Fruit fly (Drosophila melanogaster) whole organism, wandering third instar larva: Measurements from ENCODE around the gene Sfp26Ad.

Experiments
- Abd-B ChIP-seq: fragments of >200 bp; optimal IDR thresholded peaks from 2 replicates; lab custom pipeline; 2017; ENCODE audit warnings: missing biosample characterization, missing genetic modification characterization
- CG32264 ChIP-seq: fragments of 200-800 bp; sonication (Bioruptor generic); optimal IDR thresholded peaks from 2 replicates; lab custom pipeline; 2016; ENCODE audit warnings: missing biosample characterization, missing genetic modification characterization
- CG9705 ChIP-seq: fragments of 200-800 bp; sonication (Bioruptor generic); optimal IDR thresholded peaks from 2 replicates; lab custom pipeline; 2018; ENCODE audit warnings: missing biosample characterization, mild to moderate bottlenecking, missing genetic modification characterization
- CrebA ChIP-seq: fragments of 200-800 bp; sonication (Bioruptor generic); optimal IDR thresholded peaks from 2 replicates; lab custom pipeline; 2016; ENCODE audit warnings: missing biosample characterization, mild to moderate bottlenecking, missing genetic modification characterization, borderline replicate concordance
- Dfd ChIP-seq: fragments of >200 bp; optimal IDR thresholded peaks from 2 replicates; lab custom pipeline; 2017; ENCODE audit warnings: missing biosample characterization, missing genetic modification characterization
- Dif ChIP-seq: fragments of 200-275, 200-300 bp; sonication (Bioruptor generic); optimal IDR thresholded peaks from 2 replicates; lab custom pipeline; 2018; ENCODE audit warnings: missing biosample characterization, missing genetic modification characterization; ENCODE audit not compliant: partially characterized antibody
- GATAd ChIP-seq: sonication (Bioruptor generic); optimal IDR thresholded peaks from 2 replicates; lab custom pipeline; 2016; ENCODE audit warnings: missing biosample characterization, missing genetic modification characterization
- HLH106 ChIP-seq: fragments of 200-800 bp; optimal IDR thresholded peaks from 3 replicates; lab custom pipeline; 2019; ENCODE audit warnings: missing biosample characterization, mild to moderate bottlenecking, missing genetic modification characterization, moderate library complexity
- Hnf4 ChIP-seq: fragments of 200-800 bp; sonication (Bioruptor generic); optimal IDR thresholded peaks from 2 replicates; lab custom pipeline; 2016; ENCODE audit warnings: missing biosample characterization, mild to moderate bottlenecking, missing genetic modification characterization
- Hr78 ChIP-seq: fragments of >200 bp; optimal IDR thresholded peaks from 2 replicates; lab custom pipeline; 2017; ENCODE audit warnings: missing biosample characterization, missing genetic modification characterization
- Hr83 ChIP-seq: fragments of 200-300 bp; sonication (Bioruptor generic); optimal IDR thresholded peaks from 2 replicates; lab custom pipeline; 2016; ENCODE audit warnings: missing biosample characterization, mild to moderate bottlenecking, missing genetic modification characterization, moderate library complexity; ENCODE audit not compliant: poor library complexity, severe bottlenecking
- Jra ChIP-seq: sonication (Bioruptor generic); optimal IDR thresholded peaks from 2 replicates; lab custom pipeline; 2016; ENCODE audit warnings: missing biosample characterization, missing genetic modification characterization
- Mio ChIP-seq: sonication (Bioruptor generic); optimal IDR thresholded peaks from 2 replicates; lab custom pipeline; 2016; ENCODE audit warnings: missing biosample characterization, missing genetic modification characterization
- Myc ChIP-seq: fragments of >200 bp; optimal IDR thresholded peaks from 2 replicates; lab custom pipeline; 2017
- N ChIP-seq: fragments of >200 bp; optimal IDR thresholded peaks from 2 replicates; lab custom pipeline; 2018; ENCODE audit warnings: missing biosample characterization, missing external identifiers, missing genetic modification characterization
- OdsH ChIP-seq: fragments of 200-800 bp; sonication (Bioruptor generic); optimal IDR thresholded peaks from 2 replicates; lab custom pipeline; 2016; ENCODE audit warnings: missing biosample characterization, mild to moderate bottlenecking, missing genetic modification characterization
- Rel ChIP-seq, 2 experiments: fragments of 200-800 bp; sonication (Bioruptor generic) in 1 of 2; optimal IDR thresholded peaks; 2 replicates in 1 of 2; 3 replicates in 1 of 2; lab custom pipeline; 2016 to 2019; ENCODE audit warnings: mild to moderate bottlenecking in 2 of 2, missing biosample characterization in 2 of 2, missing genetic modification characterization in 2 of 2, moderate library complexity in 1 of 2
- Sp1 ChIP-seq: fragments of 200-800 bp; sonication (Bioruptor generic); optimal IDR thresholded peaks from 3 replicates; lab custom pipeline; 2019; ENCODE audit warnings: missing biosample characterization, mild to moderate bottlenecking, missing genetic modification characterization, moderate library complexity
- Vsx2 ChIP-seq: fragments of 200-300, 225-300 bp; sonication (Bioruptor generic); optimal IDR thresholded peaks from 2 replicates; lab custom pipeline; 2018; ENCODE audit warnings: missing biosample characterization, missing genetic modification characterization; ENCODE audit not compliant: partially characterized antibody
- br ChIP-seq: fragments of 200-800 bp; sonication (Bioruptor generic); optimal IDR thresholded peaks from 2 replicates; lab custom pipeline; 2016; ENCODE audit warnings: missing biosample characterization, missing genetic modification characterization
- brk ChIP-seq: fragments of 200-800 bp; sonication (Bioruptor generic); optimal IDR thresholded peaks from 2 replicates; lab custom pipeline; 2016; ENCODE audit warnings: missing biosample characterization, mild to moderate bottlenecking, missing genetic modification characterization
- dl ChIP-seq, 2 experiments: fragments of 175-275, 200-275 bp in 1 of 2; fragments of 200-275 bp in 1 of 2; sonication (Bioruptor generic); optimal IDR thresholded peaks; lab custom pipeline; 2018; ENCODE audit warnings: mild to moderate bottlenecking in 2 of 2, missing biosample characterization in 2 of 2, missing genetic modification characterization in 2 of 2, moderate library complexity in 2 of 2; ENCODE audit not compliant: partially characterized antibody in 2 of 2, insufficient read depth in 1 of 2
- dmrt93B ChIP-seq: fragments of 200-800 bp; sonication (Bioruptor generic); optimal IDR thresholded peaks from 2 replicates; lab custom pipeline; 2018; ENCODE audit warnings: missing biosample characterization, mild to moderate bottlenecking, missing genetic modification characterization
- dsf ChIP-seq: sonication (Bioruptor generic); optimal IDR thresholded peaks from 2 replicates; lab custom pipeline; 2016; ENCODE audit warnings: missing biosample characterization, missing genetic modification characterization, borderline replicate concordance
- ey ChIP-seq: fragments of 200-800 bp; sonication (Bioruptor generic); optimal IDR thresholded peaks from 2 replicates; lab custom pipeline; 2016; ENCODE audit warnings: missing biosample characterization, missing genetic modification characterization
- foxo ChIP-seq, 2 experiments: fragments of 200-800 bp; sonication (Bioruptor generic); optimal IDR thresholded peaks; 2 replicates in 1 of 2; 3 replicates in 1 of 2; lab custom pipeline; 2016 to 2017; ENCODE audit warnings: missing biosample characterization in 2 of 2, missing genetic modification characterization in 2 of 2
- fru ChIP-seq: fragments of 200-800 bp; sonication (Bioruptor generic); optimal IDR thresholded peaks from 3 replicates; lab custom pipeline; 2016; ENCODE audit warnings: missing biosample characterization, mild to moderate bottlenecking, missing genetic modification characterization
- h ChIP-seq: fragments of 200-800 bp; sonication (Bioruptor generic); optimal IDR thresholded peaks from 3 replicates; lab custom pipeline; 2016; ENCODE audit warnings: missing biosample characterization, mild to moderate bottlenecking, missing genetic modification characterization
- jim ChIP-seq: fragments of 175-275, 200-325 bp; sonication (Bioruptor generic); optimal IDR thresholded peaks from 2 replicates; lab custom pipeline; 2016; ENCODE audit warnings: missing biosample characterization, mild to moderate bottlenecking, missing genetic modification characterization
- lola ChIP-seq: fragments of >200 bp; optimal IDR thresholded peaks from 2 replicates; lab custom pipeline; 2017; ENCODE audit warnings: missing biosample characterization, missing genetic modification characterization
- pan ChIP-seq: fragments of >200 bp; optimal IDR thresholded peaks from 2 replicates; lab custom pipeline; 2017
- psq ChIP-seq: fragments of 200-800 bp; sonication (Bioruptor generic); optimal IDR thresholded peaks from 3 replicates; lab custom pipeline; 2017; ENCODE audit warnings: missing biosample characterization, mild to moderate bottlenecking, missing genetic modification characterization, moderate library complexity
- rgr ChIP-seq: fragments of 200-800 bp; sonication (Bioruptor generic); optimal IDR thresholded peaks from 3 replicates; lab custom pipeline; 2016; ENCODE audit warnings: missing biosample characterization, mild to moderate bottlenecking, missing genetic modification characterization
- sage ChIP-seq: fragments of 200-800 bp; sonication (Bioruptor generic); optimal IDR thresholded peaks from 2 replicates; lab custom pipeline; 2016; ENCODE audit warnings: missing biosample characterization, mild to moderate bottlenecking, missing genetic modification characterization
- sv ChIP-seq: fragments of 200-800 bp; sonication (Bioruptor generic); optimal IDR thresholded peaks from 3 replicates; lab custom pipeline; 2016; ENCODE audit warnings: missing biosample characterization, missing genetic modification characterization
- tai ChIP-seq: sonication (Bioruptor generic); optimal IDR thresholded peaks from 2 replicates; lab custom pipeline; 2016; ENCODE audit warnings: missing biosample characterization, missing genetic modification characterization
- usp ChIP-seq: fragments of >200 bp; optimal IDR thresholded peaks from 2 replicates; lab custom pipeline; 2017; ENCODE audit warnings: missing biosample characterization, missing genetic modification characterization
- woc ChIP-seq: sonication (Bioruptor generic); optimal IDR thresholded peaks from 2 replicates; lab custom pipeline; 2016; ENCODE audit warnings: missing biosample characterization, mild to moderate bottlenecking, missing genetic modification characterization

Gene Sfp26Ad

dm6 chr2L:5904585-5904984 is 38.5 kb downstream of the Sfp26Ad start, which contains the start of gene CG9021:
Gene CG9021, minus strand, starts transcription at chr2L:5904689.
- TF ChIP-seq Hr78 (GFP tag; lab: Kevin White, UChicago) (no peak), Rel (GFP tag; optimal IDR thresholded peaks at IDR 0.05; lab: Kevin White, UChicago) (no peak), Rel (tag; optimal IDR thresholded peaks at IDR 0.05; lab: Kevin White, UChicago) (no peak), pan (lab: Kevin White, UChicago) (no peak), N (GFP tag; lab: Kevin White, UChicago) (no peak), sage (GFP tag; lab: Kevin White, UChicago) (no peak), Hr83 (GFP tag; lab: Kevin White, UChicago) (peak; percentile 91), fru (GFP tag; lab: Kevin White, UChicago) (peak; percentile 30), foxo (GFP tag; optimal IDR thresholded peaks at IDR 0.05; lab: Kevin White, UChicago) (peak in 1 of 2 experiments; percentile 52), Dif (GFP tag; lab: Kevin White, UChicago) (no peak), lola (GFP tag; lab: Kevin White, UChicago) (no peak), tai (GFP tag; lab: Kevin White, UChicago) (peak; percentile 87), psq (GFP tag; lab: Kevin White, UChicago) (peak; percentile 48), woc (GFP tag; lab: Kevin White, UChicago) (no peak), Dfd (GFP tag; lab: Kevin White, UChicago) (no peak), Jra (GFP tag; lab: Kevin White, UChicago) (peak; percentile 51), sv (GFP tag; lab: Kevin White, UChicago) (no peak), dl (GFP tag; optimal IDR thresholded peaks at IDR 0.05; lab: Kevin White, UChicago; ENCODE audit: insufficient read depth in 1 of 2, partially characterized antibody in 2 of 2) (no peak), Mio (GFP tag; lab: Kevin White, UChicago) (no peak), ey (GFP tag; lab: Kevin White, UChicago) (peak; percentile 21), jim (GFP tag; lab: Kevin White, UChicago) (no peak), Sp1 (peak; percentile 49), CG9705 (peak; percentile 63), rgr (peak; percentile 76), OdsH (peak; percentile 71), CG32264 (GFP tag; lab: Kevin White, UChicago) (peak; percentile 32), dmrt93B (GFP tag; lab: Kevin White, UChicago) (peak; percentile 49), Abd-B (no peak), Hnf4 (GFP tag; lab: Kevin White, UChicago) (peak; percentile 88), br (peak; percentile 76), h (GFP tag; lab: Kevin White, UChicago) (peak; percentile 69), Vsx2 (GFP tag; lab: Kevin White, UChicago) (no peak), Myc (lab: Kevin White, UChicago) (no peak), brk (GFP tag; lab: Kevin White, UChicago) (no peak), GATAd (GFP tag; lab: Kevin White, UChicago) (peak; percentile 27), HLH106 (tag; lab: Kevin White, UChicago) (peak; percentile 32), usp (no peak), dsf (peak; percentile 54), CrebA (no peak)

dm6 chr2L:5902898-5903297 is 40.2 kb downstream of the Sfp26Ad start:
- TF ChIP-seq OdsH (no peak), Vsx2 (GFP tag; lab: Kevin White, UChicago) (no peak)

dm6 chr2L:5901553-5901952 is 41.6 kb downstream of the Sfp26Ad start:
- TF ChIP-seq jim (GFP tag; lab: Kevin White, UChicago) (no peak), dl (GFP tag; optimal IDR thresholded peaks at IDR 0.05; lab: Kevin White, UChicago; ENCODE audit: insufficient read depth in 1 of 2, partially characterized antibody in 2 of 2) (no peak), fru (GFP tag; lab: Kevin White, UChicago) (no peak), Jra (GFP tag; lab: Kevin White, UChicago) (no peak), tai (GFP tag; lab: Kevin White, UChicago) (no peak), N (GFP tag; lab: Kevin White, UChicago) (no peak), br (no peak), sage (GFP tag; lab: Kevin White, UChicago) (no peak), Vsx2 (GFP tag; lab: Kevin White, UChicago) (no peak), dsf (no peak), OdsH (no peak), HLH106 (tag; lab: Kevin White, UChicago) (no peak), Myc (lab: Kevin White, UChicago) (no peak), Sp1 (no peak)
